Worm (Caenorhabditis elegans) whole organism, L2 larva: ENCODE results near the gene ufd-1.

Source experiments
- blmp-1 ChIP-seq: sonication (generic microtip); optimal IDR thresholded peaks from 2 replicates; lab custom pipeline; 2017; ENCODE audit warnings: missing genetic modification characterization, mild to moderate bottlenecking, missing compliant biosample characterization, antibody characterized with exemption, moderate library complexity; ENCODE audit not compliant: insufficient read depth
- lin-39 ChIP-seq: fragments of 150-350 bp; optimal IDR thresholded peaks from 2 replicates; lab custom pipeline; 2014; ENCODE audit warnings: missing biosample characterization, missing genetic modification reagents, missing genetic modification characterization
- nhr-237 ChIP-seq: fragments of 150-350 bp; optimal IDR thresholded peaks from 2 replicates; lab custom pipeline; 2014; ENCODE audit warnings: missing biosample characterization, missing genetic modification characterization
- unc-62 ChIP-seq: fragments of 150-350 bp; optimal IDR thresholded peaks from 2 replicates; lab custom pipeline; 2014; ENCODE audit warnings: missing biosample characterization, missing genetic modification reagents, missing genetic modification characterization

- no peak for TF ChIP-seq nhr-237 (tag; lab: Kevin White, UChicago)
- no peak for TF ChIP-seq unc-62 (GFP tag; lab: Kevin White, UChicago)
- no peak for TF ChIP-seq lin-39 (tag; lab: Kevin White, UChicago)
- no peak for TF ChIP-seq blmp-1
Observed at ce11 chrIV:12371879-12372278, 41.2 kb upstream of the ufd-1 start, which contains the start of gene wdr-46.
